Worm (Caenorhabditis elegans): ENCODE measurements around the gene ooc-3.
"Not testable (repeated sequence)": the region's sequence is repeated elsewhere in the genome, so short reads cannot be mapped to it uniquely, and the experiment has no call there.

ooc-3 gene

ce11 chrII:11495307-11495706 lies at the start of gene ooc-3, which contains the start of gene B0334.4:
TSS of gene ooc-3 (minus strand) at chrII:11495321.
TSS of gene B0334.4 (plus strand) at chrII:11495692.
- TF ChIP-seq unc-62 (GFP tag; optimal IDR thresholded peaks at IDR 0.05) = no peak

ce11 chrII:11544714-11545113 lies 49.6 kb upstream of the ooc-3 start, which contains the start of gene F54D5.9:
TSS of gene F54D5.9 (minus strand) at chrII:11544828.
- TF ChIP-seq unc-62 (GFP tag; optimal IDR thresholded peaks at IDR 0.05) = no peak

ce11 chrII:11542958-11543357 lies 47.8 kb upstream of the ooc-3 start:
- TF ChIP-seq unc-62 (GFP tag; optimal IDR thresholded peaks at IDR 0.05) = no peak

ce11 chrII:11542385-11542784 lies 47.3 kb upstream of the ooc-3 start, which contains the start of gene gtf-2E2:
TSS of gene gtf-2E2 (minus strand) at chrII:11542495.
- no peak for TF ChIP-seq unc-62 (GFP tag; optimal IDR thresholded peaks at IDR 0.05)

ce11 chrII:11538741-11539140 lies 43.6 kb upstream of the ooc-3 start, which contains the start of gene Y62F5A.9:
TSS of gene Y62F5A.9 (minus strand) at chrII:11538841.
- no peak for TF ChIP-seq unc-62 (GFP tag; optimal IDR thresholded peaks at IDR 0.05)

- no peak for TF ChIP-seq unc-62 (GFP tag; optimal IDR thresholded peaks at IDR 0.05)
These were observed 42.5 kb upstream of the ooc-3 start for ce11 chrII:11537606-11538016.

- no peak for TF ChIP-seq unc-62 (GFP tag; optimal IDR thresholded peaks at IDR 0.05)
These were observed 42.0 kb upstream of the ooc-3 start for ce11 chrII:11537115-11537514.

ce11 chrII:11536505-11536904 lies 41.4 kb upstream of the ooc-3 start:
- TF ChIP-seq unc-62 (GFP tag; optimal IDR thresholded peaks at IDR 0.05) = no peak

ce11 chrII:11535924-11536323 lies 40.8 kb upstream of the ooc-3 start:
- no peak for TF ChIP-seq unc-62 (GFP tag; optimal IDR thresholded peaks at IDR 0.05)

- TF ChIP-seq unc-62 (GFP tag; optimal IDR thresholded peaks at IDR 0.05) = no peak
These were observed 40.3 kb upstream of the ooc-3 start for ce11 chrII:11535429-11535828.

- TF ChIP-seq unc-62 (GFP tag; optimal IDR thresholded peaks at IDR 0.05) = not testable (repeated sequence)
These were observed 39.4 kb upstream of the ooc-3 start, which contains the start of gene Y62F5A.12 for ce11 chrII:11534429-11535099. TSS of gene Y62F5A.12 (minus strand) at chrII:11534479.

ce11 chrII:11533716-11534115 lies 38.6 kb upstream of the ooc-3 start, which contains the start of gene mdt-8:
TSS of gene mdt-8 (minus strand) at chrII:11533816.
- TF ChIP-seq unc-62 (GFP tag; optimal IDR thresholded peaks at IDR 0.05) = no peak

ce11 chrII:11526954-11527353 lies 31.8 kb upstream of the ooc-3 start, which contains the start of gene age-1:
TSS of gene age-1 (minus strand) at chrII:11527054.
- no peak for TF ChIP-seq unc-62 (GFP tag; optimal IDR thresholded peaks at IDR 0.05)

- TF ChIP-seq unc-62 (GFP tag; optimal IDR thresholded peaks at IDR 0.05) = no peak
These were observed 26.2 kb upstream of the ooc-3 start, which contains the start of gene Y62F5A.10 for ce11 chrII:11521300-11521699. TSS of gene Y62F5A.10 (plus strand) at chrII:11521600.

- TF ChIP-seq unc-62 (GFP tag; optimal IDR thresholded peaks at IDR 0.05) = no peak
These were observed 23.1 kb upstream of the ooc-3 start, which contains the start of gene B0334.10 for ce11 chrII:11518184-11518583. TSS of gene B0334.10 (plus strand) at chrII:11518484.

ce11 chrII:11514775-11515174 lies 19.7 kb upstream of the ooc-3 start, which contains the start of gene srh-44:
TSS of gene srh-44 (plus strand) at chrII:11515075.
- TF ChIP-seq unc-62 (GFP tag; optimal IDR thresholded peaks at IDR 0.05) = no peak

ce11 chrII:11512921-11513320 lies 17.8 kb upstream of the ooc-3 start:
- TF ChIP-seq unc-62 (GFP tag; optimal IDR thresholded peaks at IDR 0.05) = no peak

Data from whole organism, dauer.